Worm (Caenorhabditis elegans) whole organism, L1 larva: ENCODE data around the gene ZK617.26.

Source experiments
- C04F5.9 ChIP-seq: sonication (generic microtip); optimal IDR thresholded peaks from 2 replicates; lab custom pipeline; 2016; ENCODE audit warnings: missing genetic modification characterization, missing compliant biosample characterization
- C16A3.4 ChIP-seq: fragments of 150-350 bp; optimal IDR thresholded peaks from 2 replicates; lab custom pipeline; 2014; ENCODE audit warnings: missing biosample characterization, missing genetic modification characterization
- F16B12.6 ChIP-seq: fragments of 150-350 bp; optimal IDR thresholded peaks from 2 replicates; lab custom pipeline; 2014; ENCODE audit warnings: missing biosample characterization, missing genetic modification characterization
- Y116A8C.19 ChIP-seq: sonication (generic microtip); optimal IDR thresholded peaks from 2 replicates; lab custom pipeline; 2016; ENCODE audit warnings: missing compliant biosample characterization, missing genetic modification characterization, borderline replicate concordance
- aha-1 ChIP-seq: fragments of 150-350 bp; optimal IDR thresholded peaks from 2 replicates; lab custom pipeline; 2014; ENCODE audit warnings: missing biosample characterization, missing genetic modification characterization
- ama-1 ChIP-seq: fragments of 150-350 bp; optimal IDR thresholded peaks from 2 replicates; lab custom pipeline; 2014
- blmp-1 ChIP-seq: fragments of 150-350 bp; optimal IDR thresholded peaks from 2 replicates; lab custom pipeline; 2014; ENCODE audit warnings: missing biosample characterization, missing genetic modification characterization
- ceh-63 ChIP-seq: fragments of 200-800 bp; sonication (Bioruptor generic); optimal IDR thresholded peaks from 2 replicates; lab custom pipeline; 2018; ENCODE audit warnings: mild to moderate bottlenecking, missing genetic modification characterization, missing compliant biosample characterization
- ceh-8 ChIP-seq: fragments of 200-800 bp; sonication (Bioruptor generic); optimal IDR thresholded peaks from 2 replicates; lab custom pipeline; 2018; ENCODE audit warnings: mild to moderate bottlenecking, missing genetic modification characterization, moderate library complexity, missing compliant biosample characterization
- ceh-88 ChIP-seq: fragments of 200-800 bp; sonication (Bioruptor generic); IDR thresholded peaks from 2 replicates; pipeline ENCODE4 v1.3.6; 2022; ENCODE audit warnings: missing genetic modification characterization, missing compliant biosample characterization
- ces-1 ChIP-seq: fragments of 150-350 bp; optimal IDR thresholded peaks from 2 replicates; lab custom pipeline; 2014; ENCODE audit warnings: missing biosample characterization, missing genetic modification reagents, missing genetic modification characterization
- dsc-1 ChIP-seq: sonication (generic microtip); optimal IDR thresholded peaks from 2 replicates; lab custom pipeline; 2016; ENCODE audit warnings: mild to moderate bottlenecking, missing genetic modification characterization, missing compliant biosample characterization
- efl-1 ChIP-seq, 4 experiments: fragments of 150-350 bp; optimal IDR thresholded peaks in 3 of 4; peaks in 1 of 4; 1 replicate in 1 of 4; 2 replicates in 3 of 4; lab custom pipeline; 2014; ENCODE audit warnings: missing biosample characterization in 2 of 4, missing genetic modification characterization in 2 of 4, missing genetic modification reagents in 2 of 4
- elt-3 ChIP-seq, 6 experiments: fragments of 150-350 bp in 1 of 6; sonication (generic microtip); optimal IDR thresholded peaks; 2 replicates each; lab custom pipeline; 2017 to 2018; ENCODE audit warnings: missing biosample characterization in 6 of 6, missing genetic modification characterization in 6 of 6, inconsistent platforms in 1 of 6
- ets-5 ChIP-seq: fragments of 200-800 bp; sonication (Bioruptor generic); IDR thresholded peaks from 2 replicates; pipeline ENCODE4 v1.3.6; 2022; ENCODE audit warnings: missing genetic modification characterization, missing compliant biosample characterization
- fkh-10 ChIP-seq: sonication (generic microtip); optimal IDR thresholded peaks from 2 replicates; lab custom pipeline; 2017; ENCODE audit warnings: missing biosample characterization, missing genetic modification reagents, missing genetic modification characterization
- fkh-4 ChIP-seq: sonication (generic microtip); optimal IDR thresholded peaks from 2 replicates; lab custom pipeline; 2016; ENCODE audit warnings: missing compliant biosample characterization, missing genetic modification characterization, borderline replicate concordance
- fkh-8 ChIP-seq: sonication (generic microtip); optimal IDR thresholded peaks from 2 replicates; lab custom pipeline; 2016; ENCODE audit warnings: mild to moderate bottlenecking, missing genetic modification characterization, missing compliant biosample characterization
- fos-1 ChIP-seq: fragments of 150-350 bp; optimal IDR thresholded peaks from 2 replicates; lab custom pipeline; 2014; ENCODE audit warnings: missing biosample characterization, missing genetic modification characterization
- grh-1 ChIP-seq: fragments of 200-800 bp; sonication (Bioruptor generic); IDR thresholded peaks from 2 replicates; pipeline ENCODE4 v1.3.6; 2022; ENCODE audit warnings: missing genetic modification reagents, missing genetic modification characterization, missing compliant biosample characterization
- lin-14 ChIP-seq: fragments of 200-800 bp; sonication (Bioruptor generic); optimal IDR thresholded peaks from 2 replicates; lab custom pipeline; 2018; ENCODE audit warnings: mild to moderate bottlenecking, missing genetic modification characterization, moderate library complexity, missing compliant biosample characterization
- lin-15B ChIP-seq: fragments of 150-350 bp; sonication (generic microtip); optimal IDR thresholded peaks from 3 replicates; lab custom pipeline; 2014; ENCODE audit warnings: missing biosample characterization, missing genetic modification characterization
- lin-39 ChIP-seq: fragments of 150-350 bp; optimal IDR thresholded peaks from 2 replicates; lab custom pipeline; 2014; ENCODE audit warnings: missing biosample characterization, missing genetic modification reagents, missing genetic modification characterization
- lir-3 ChIP-seq: sonication (generic microtip); optimal IDR thresholded peaks from 2 replicates; lab custom pipeline; 2016; ENCODE audit warnings: mild to moderate bottlenecking, missing genetic modification characterization, moderate library complexity, missing compliant biosample characterization; ENCODE audit not compliant: poor library complexity
- mdl-1 ChIP-seq, 2 experiments: fragments of 150-350 bp; optimal IDR thresholded peaks; 2 replicates each; lab custom pipeline; 2014 to 2017; ENCODE audit warnings: missing biosample characterization in 2 of 2, missing genetic modification characterization in 2 of 2, inconsistent platforms in 1 of 2
- mef-2 ChIP-seq: fragments of 150-350 bp; optimal IDR thresholded peaks from 2 replicates; lab custom pipeline; 2014; ENCODE audit warnings: missing biosample characterization, missing genetic modification characterization
- mep-1 ChIP-seq: fragments of 150-350 bp; optimal IDR thresholded peaks from 2 replicates; lab custom pipeline; 2014; ENCODE audit warnings: missing biosample characterization, missing genetic modification characterization
- nhr-12 ChIP-seq: sonication (generic microtip); optimal IDR thresholded peaks from 2 replicates; lab custom pipeline; 2017; ENCODE audit warnings: missing biosample characterization, missing genetic modification characterization
- nhr-19 ChIP-seq: fragments of 200-800 bp; sonication (Bioruptor generic); conservative IDR thresholded peaks from 2 replicates; pipeline ENCODE4 v1.3.6; 2022; ENCODE audit warnings: missing genetic modification characterization, missing compliant biosample characterization
- nhr-20 ChIP-seq: sonication (generic microtip); optimal IDR thresholded peaks from 2 replicates; lab custom pipeline; 2016; ENCODE audit warnings: mild to moderate bottlenecking, missing genetic modification characterization, missing compliant biosample characterization
- nhr-47 ChIP-seq: sonication (generic microtip); optimal IDR thresholded peaks from 2 replicates; lab custom pipeline; 2016; ENCODE audit warnings: mild to moderate bottlenecking, missing genetic modification characterization, moderate library complexity, missing compliant biosample characterization
- nhr-76 ChIP-seq: sonication (generic microtip); optimal IDR thresholded peaks from 2 replicates; lab custom pipeline; 2017; ENCODE audit warnings: missing biosample characterization, missing genetic modification characterization
- pag-3 ChIP-seq: sonication (generic microtip); optimal IDR thresholded peaks from 2 replicates; lab custom pipeline; 2017; ENCODE audit warnings: missing genetic modification characterization, mild to moderate bottlenecking, missing compliant biosample characterization, antibody characterized with exemption, borderline replicate concordance; ENCODE audit not compliant: insufficient read depth
- pqm-1 ChIP-seq: sonication (generic microtip); optimal IDR thresholded peaks from 3 replicates; lab custom pipeline; 2017; ENCODE audit warnings: missing biosample characterization, missing genetic modification characterization
- rnt-1 ChIP-seq: sonication (generic microtip); optimal IDR thresholded peaks from 2 replicates; lab custom pipeline; 2016; ENCODE audit warnings: mild to moderate bottlenecking, missing genetic modification characterization, moderate library complexity, missing compliant biosample characterization
- skn-1 ChIP-seq: fragments of 150-350 bp; optimal IDR thresholded peaks from 2 replicates; lab custom pipeline; 2014; ENCODE audit warnings: missing biosample characterization, missing genetic modification characterization
- snpc-4 ChIP-seq: fragments of 150-350 bp; optimal IDR thresholded peaks from 2 replicates; lab custom pipeline; 2014; ENCODE audit warnings: missing biosample characterization, missing genetic modification characterization
- snu-23 ChIP-seq: sonication (generic microtip); optimal IDR thresholded peaks from 2 replicates; lab custom pipeline; 2016; ENCODE audit warnings: missing genetic modification characterization, missing compliant biosample characterization
- sox-4 ChIP-seq: sonication (generic microtip); optimal IDR thresholded peaks from 2 replicates; lab custom pipeline; 2016; ENCODE audit warnings: missing genetic modification characterization, missing compliant biosample characterization
- sptf-1 ChIP-seq: fragments of 150-350 bp; optimal IDR thresholded peaks from 2 replicates; lab custom pipeline; 2014; ENCODE audit warnings: missing biosample characterization, missing genetic modification characterization
- sup-37 ChIP-seq: fragments of 200-800 bp; sonication (Bioruptor generic); optimal IDR thresholded peaks from 2 replicates; lab custom pipeline; 2018; ENCODE audit warnings: mild to moderate bottlenecking, missing genetic modification characterization, missing compliant biosample characterization
- tbx-2 ChIP-seq: sonication (generic microtip); optimal IDR thresholded peaks from 2 replicates; lab custom pipeline; 2016; ENCODE audit warnings: missing genetic modification characterization, missing compliant biosample characterization
- tlp-1 ChIP-seq: fragments of 150-350 bp; optimal IDR thresholded peaks from 2 replicates; lab custom pipeline; 2014; ENCODE audit warnings: missing biosample characterization, missing genetic modification characterization
- unc-130 ChIP-seq: fragments of 150-350 bp; optimal IDR thresholded peaks from 2 replicates; lab custom pipeline; 2017; ENCODE audit warnings: missing biosample characterization, missing genetic modification characterization, inconsistent platforms
- unc-30 ChIP-seq: sonication (generic microtip); optimal IDR thresholded peaks from 2 replicates; lab custom pipeline; 2017; ENCODE audit warnings: missing biosample characterization, missing genetic modification characterization
- unc-86 ChIP-seq: sonication (generic microtip); optimal IDR thresholded peaks from 2 replicates; lab custom pipeline; 2016; ENCODE audit warnings: missing genetic modification characterization, missing compliant biosample characterization
- unc-98 ChIP-seq: fragments of 200-800 bp; sonication (Bioruptor generic); IDR thresholded peaks from 2 replicates; pipeline ENCODE4 v1.3.6; 2022; ENCODE audit warnings: missing genetic modification characterization, missing compliant biosample characterization
- vab-15 ChIP-seq: sonication (generic microtip); optimal IDR thresholded peaks from 2 replicates; lab custom pipeline; 2017; ENCODE audit warnings: missing genotype, mild to moderate bottlenecking, missing genetic modification characterization, missing compliant biosample characterization
- zag-1 ChIP-seq: fragments of 150-350 bp; optimal IDR thresholded peaks from 2 replicates; lab custom pipeline; 2014; ENCODE audit warnings: missing biosample characterization, missing genetic modification characterization
- ztf-11 ChIP-seq, 2 experiments: sonication (generic microtip); optimal IDR thresholded peaks; 2 replicates each; lab custom pipeline; 2016 to 2017; ENCODE audit warnings: missing genetic modification characterization in 2 of 2, missing biosample characterization in 1 of 2, missing compliant biosample characterization in 1 of 2
- ztf-4 ChIP-seq: fragments of 150-350 bp; optimal IDR thresholded peaks from 2 replicates; lab custom pipeline; 2014; ENCODE audit warnings: missing biosample characterization, missing genetic modification characterization

Gene ZK617.26

ce11 chrIV:12012439-12013003, 1.8 kb upstream of the ZK617.26 start (continued):
- no peak for TF ChIP-seq mep-1 (tag; lab: Kevin White, UChicago)
- TF ChIP-seq rnt-1 (tag; lab: Kevin White, UChicago): peak; percentile 77
- TF ChIP-seq nhr-19 (GFP tag; lab: Robert Waterston, UW): peak; percentile 44
- TF ChIP-seq lir-3: no peak
- TF ChIP-seq ceh-88: no peak
- peak; percentile 90 for TF ChIP-seq pag-3 (tag; lab: Kevin White, UChicago)
- no peak for TF ChIP-seq nhr-12 (tag; lab: Kevin White, UChicago)
- no peak for TF ChIP-seq sox-4 (tag; lab: Kevin White, UChicago)
- no peak for TF ChIP-seq nhr-76 (tag; lab: Kevin White, UChicago)
- no peak for TF ChIP-seq zag-1 (tag; lab: Kevin White, UChicago)
- no peak for TF ChIP-seq fos-1 (tag; lab: Kevin White, UChicago)
- TF ChIP-seq nhr-47 (tag; lab: Kevin White, UChicago): no peak
- no peak for TF ChIP-seq sup-37 (GFP tag; lab: Kevin White, UChicago)
- no peak for TF ChIP-seq ztf-11 (tag; optimal IDR thresholded peaks at IDR 0.05; lab: Kevin White, UChicago)
- TF ChIP-seq fkh-4 (tag; lab: Kevin White, UChicago): no peak
- peak; percentile 32 for TF ChIP-seq nhr-20 (tag; lab: Kevin White, UChicago)
- TF ChIP-seq C16A3.4 (tag; lab: Kevin White, UChicago): no peak
- no peak for TF ChIP-seq unc-86
- no peak for TF ChIP-seq elt-3 (tag; optimal IDR thresholded peaks at IDR 0.05; lab: Kevin White, UChicago)
- TF ChIP-seq tlp-1 (tag; lab: Kevin White, UChicago): no peak
- peak; percentile 96 for TF ChIP-seq lin-14 (GFP tag; lab: Kevin White, UChicago)
- no peak for TF ChIP-seq ets-5 (GFP tag; lab: Robert Waterston, UW)
- no peak for TF ChIP-seq lin-15B (tag; lab: Kevin White, UChicago)
- no peak for TF ChIP-seq pqm-1
- no peak for TF ChIP-seq skn-1 (tag; lab: Kevin White, UChicago)
- peak; percentile 43 for TF ChIP-seq snu-23
- TF ChIP-seq fkh-10: no peak
- no peak for TF ChIP-seq ceh-8 (GFP tag; lab: Kevin White, UChicago)
- no peak for TF ChIP-seq F16B12.6
- no peak for TF ChIP-seq unc-98 (GFP tag; lab: Robert Waterston, UW)
- peak; percentile 42 for TF ChIP-seq lin-39 (tag; lab: Kevin White, UChicago)
- TF ChIP-seq, all 84 proteins: peak for 16

DNA sequence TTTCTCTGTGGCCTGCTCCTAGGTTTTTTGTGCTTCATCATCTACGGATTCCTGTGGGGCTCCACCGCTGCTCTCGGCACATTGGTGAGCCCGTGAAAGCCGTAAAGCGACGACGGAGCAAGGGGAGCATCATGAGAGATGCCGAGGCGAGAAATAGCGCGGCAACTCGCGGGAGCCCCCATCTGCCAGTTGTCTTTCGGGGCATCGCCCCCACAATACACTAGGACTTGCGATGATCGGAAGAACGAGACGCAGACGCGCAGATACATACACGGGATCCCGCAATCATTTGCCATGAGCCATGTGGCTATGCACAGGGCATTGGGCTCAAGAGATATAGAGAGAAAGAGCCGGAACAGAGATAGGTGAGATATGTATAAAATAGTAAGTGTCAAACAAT, 382 bp downstream of the ZK617.26 start:
- no peak for TF ChIP-seq mef-2 (tag; lab: Kevin White, UChicago)
- TF ChIP-seq sup-37 (GFP tag; lab: Kevin White, UChicago): peak; percentile 36
- TF ChIP-seq pag-3 (tag; lab: Kevin White, UChicago): peak; percentile 97
- TF ChIP-seq aha-1 (tag; lab: Kevin White, UChicago): no peak
- TF ChIP-seq fkh-4 (tag; lab: Kevin White, UChicago): no peak
- TF ChIP-seq fkh-8 (tag; lab: Kevin White, UChicago): no peak
- no peak for TF ChIP-seq unc-86
- TF ChIP-seq Y116A8C.19: no peak
- TF ChIP-seq nhr-76 (tag; lab: Kevin White, UChicago): no peak
- no peak for TF ChIP-seq sox-4 (tag; lab: Kevin White, UChicago)
- no peak for TF ChIP-seq ceh-63 (GFP tag; lab: Kevin White, UChicago)
- TF ChIP-seq tbx-2 (tag; lab: Kevin White, UChicago): peak; percentile 38
- no peak for TF ChIP-seq vab-15 (tag; lab: Kevin White, UChicago)
- TF ChIP-seq snu-23: peak; percentile 41
- TF ChIP-seq snpc-4 (tag; lab: Kevin White, UChicago): no peak
- TF ChIP-seq grh-1 (GFP tag; lab: Robert Waterston, UW): no peak
- peak; percentile 6 to 24 for TF ChIP-seq efl-1 (optimal IDR thresholded peaks at IDR 0.05; lab: Kevin White, UChicago)
- TF ChIP-seq efl-1 (GFP tag; optimal IDR thresholded peaks at IDR 0.05 in 1 of 2; lab: Kevin White, UChicago): peak; percentile 14 to 90
- TF ChIP-seq mdl-1 (tag; optimal IDR thresholded peaks at IDR 0.05; lab: Kevin White, UChicago): peak in 1 of 2 experiments; percentile 35
- TF ChIP-seq sptf-1 (tag; lab: Kevin White, UChicago): no peak
- no peak for TF ChIP-seq blmp-1 (tag; lab: Kevin White, UChicago)
- TF ChIP-seq ztf-4 (tag; lab: Kevin White, UChicago): no peak
- TF ChIP-seq dsc-1: peak; percentile 55
- no peak for TF ChIP-seq unc-130 (tag; lab: Kevin White, UChicago)
- no peak for TF ChIP-seq ces-1
- TF ChIP-seq lin-14 (GFP tag; lab: Kevin White, UChicago): peak; percentile 87
- TF ChIP-seq nhr-19 (GFP tag; lab: Robert Waterston, UW): peak; percentile 55
- no peak for TF ChIP-seq C04F5.9 (tag; lab: Kevin White, UChicago)
- TF ChIP-seq ama-1 (lab: Kevin White, UChicago): no peak
- TF ChIP-seq pqm-1: no peak
- TF ChIP-seq unc-30 (tag; lab: Kevin White, UChicago): no peak
